Worm (Caenorhabditis elegans) whole organism, L2 larva: ENCODE results near the gene cpt-6.

Source experiments
- R02D3.7 ChIP-seq: fragments of 150-350 bp; optimal IDR thresholded peaks from 2 replicates; lab custom pipeline; 2014; ENCODE audit warnings: missing biosample characterization, missing genetic modification characterization
- ceh-82 ChIP-seq: fragments of 150-350 bp; optimal IDR thresholded peaks from 2 replicates; lab custom pipeline; 2014; ENCODE audit warnings: missing biosample characterization, missing genetic modification characterization
- elt-1 ChIP-seq: fragments of 150-350 bp; optimal IDR thresholded peaks from 2 replicates; lab custom pipeline; 2014; ENCODE audit warnings: missing biosample characterization, missing genetic modification characterization
- elt-3 ChIP-seq: sonication (generic microtip); optimal IDR thresholded peaks from 2 replicates; lab custom pipeline; 2017; ENCODE audit warnings: missing biosample characterization, missing genetic modification characterization
- mdl-1 ChIP-seq, 2 experiments: fragments of 150-350 bp in 1 of 2; sonication (generic microtip) in 1 of 2; optimal IDR thresholded peaks; 2 replicates each; lab custom pipeline; 2017; ENCODE audit warnings: missing biosample characterization in 2 of 2, missing genetic modification characterization in 2 of 2
- nhr-25 ChIP-seq: fragments of 150-350 bp; sonication (generic microtip); optimal IDR thresholded peaks from 3 replicates; lab custom pipeline; 2014; ENCODE audit warnings: missing biosample characterization, missing genetic modification characterization
- nhr-77 ChIP-seq: fragments of 150-350 bp; optimal IDR thresholded peaks from 2 replicates; lab custom pipeline; 2014; ENCODE audit warnings: missing biosample characterization, missing genetic modification characterization
- unc-62 ChIP-seq: fragments of 150-350 bp; optimal IDR thresholded peaks from 2 replicates; lab custom pipeline; 2014; ENCODE audit warnings: missing biosample characterization, missing genetic modification reagents, missing genetic modification characterization
- zag-1 ChIP-seq: fragments of 150-350 bp; optimal IDR thresholded peaks from 2 replicates; lab custom pipeline; 2014; ENCODE audit warnings: missing biosample characterization, missing genetic modification characterization

DNA sequence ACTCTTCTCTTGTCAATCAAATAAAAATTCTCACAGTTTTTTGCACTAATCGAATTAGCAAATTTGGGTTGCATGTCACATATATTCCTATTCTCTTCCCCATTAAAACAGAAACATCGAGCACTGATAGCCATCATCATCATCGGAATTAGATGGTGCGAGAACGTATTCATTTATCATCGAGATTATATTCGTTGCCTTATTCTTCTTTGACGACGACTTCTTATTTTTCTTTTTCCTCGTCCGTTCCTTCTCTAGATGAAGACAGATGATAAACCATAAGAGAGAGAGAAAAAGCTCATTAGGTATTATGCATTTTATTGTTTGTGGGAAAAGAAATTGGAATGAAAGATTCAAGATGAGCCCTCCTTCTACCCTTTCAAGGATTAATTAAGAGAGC lies 22.5 kb downstream of the cpt-6 start:
- TF ChIP-seq zag-1 (tag; lab: Kevin White, UChicago) (no peak), elt-1 (tag; lab: Kevin White, UChicago) (no peak), ceh-82 (tag; lab: Kevin White, UChicago) (no peak), unc-62 (GFP tag; lab: Kevin White, UChicago) (no peak), nhr-25 (no peak), elt-3 (tag; lab: Kevin White, UChicago) (no peak), R02D3.7 (tag; lab: Kevin White, UChicago) (no peak), mdl-1 (tag; optimal IDR thresholded peaks at IDR 0.05; lab: Kevin White, UChicago) (no peak), nhr-77 (tag; lab: Kevin White, UChicago) (no peak)
